Worm (Caenorhabditis elegans): ENCODE results near the gene F56D6.20.
"Not testable (repeated sequence)": the region's sequence is repeated elsewhere in the genome, so short reads cannot be mapped to it uniquely, and the experiment has no call there.

Gene F56D6.20

DNA sequence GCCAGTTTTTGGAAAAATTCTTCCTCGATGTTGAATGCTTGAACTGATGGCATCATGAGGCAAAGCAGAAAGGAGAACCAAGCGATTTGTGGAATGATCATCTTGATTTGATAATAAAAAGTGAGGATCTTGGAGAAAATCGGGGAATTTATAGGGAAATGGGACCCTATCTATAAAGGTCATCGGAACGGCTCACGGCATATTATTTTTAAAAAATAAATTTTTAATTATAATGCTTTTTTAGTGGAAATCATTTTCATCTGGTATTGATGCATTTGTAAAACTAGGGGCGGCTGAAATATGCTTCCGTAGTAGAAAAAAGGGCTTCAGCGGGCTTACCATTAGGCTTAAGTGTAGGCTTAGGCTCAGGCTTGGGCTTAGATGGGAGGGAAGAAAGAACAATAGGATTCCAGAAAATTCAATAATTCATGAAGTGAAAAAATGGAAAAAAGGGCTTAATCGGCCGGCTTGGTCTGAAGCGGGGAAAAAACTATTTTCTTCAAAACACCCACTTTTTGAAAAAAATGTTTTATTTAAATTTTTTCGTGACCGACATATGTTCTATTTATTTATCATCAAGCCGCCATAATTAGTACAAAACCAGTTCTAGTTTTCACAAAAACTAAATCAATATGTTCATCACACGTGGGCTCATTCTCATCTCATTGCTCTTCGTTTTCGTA, 5.1 kb upstream of the F56D6.20 start, which contains the start of the genes F56D6.22 and F56D6.12:
Gene F56D6.22, minus strand, starts transcription at position 101 of the 683 bp plus-strand sequence.
Gene F56D6.12, plus strand, starts transcription at position 633 of the 683 bp plus-strand sequence.
- TF ChIP-seq sox-2 (GFP tag; IDR thresholded peaks at IDR 0.05) (no peak), fax-1 (tag; optimal IDR thresholded peaks at IDR 0.05) (no peak), unc-42 (tag; optimal IDR thresholded peaks at IDR 0.05) (no peak), ceh-34 (tag; optimal IDR thresholded peaks at IDR 0.05) (no peak), eyg-1 (tag; optimal IDR thresholded peaks at IDR 0.05) (no peak), ceh-22 (tag; optimal IDR thresholded peaks at IDR 0.05) (no peak), ztf-16 (tag; optimal IDR thresholded peaks at IDR 0.05) (no peak), gmeb-2 (tag; optimal IDR thresholded peaks at IDR 0.05) (no peak), nhr-11 (tag; optimal IDR thresholded peaks at IDR 0.05) (no peak), mec-3 (tag; optimal IDR thresholded peaks at IDR 0.05; ENCODE audit: borderline replicate concordance) (no peak), elt-2 (tag; optimal IDR thresholded peaks at IDR 0.05) (no peak), npax-4 (tag; optimal IDR thresholded peaks at IDR 0.05) (no peak), elt-4 (tag; optimal IDR thresholded peaks at IDR 0.05) (no peak)

DNA sequence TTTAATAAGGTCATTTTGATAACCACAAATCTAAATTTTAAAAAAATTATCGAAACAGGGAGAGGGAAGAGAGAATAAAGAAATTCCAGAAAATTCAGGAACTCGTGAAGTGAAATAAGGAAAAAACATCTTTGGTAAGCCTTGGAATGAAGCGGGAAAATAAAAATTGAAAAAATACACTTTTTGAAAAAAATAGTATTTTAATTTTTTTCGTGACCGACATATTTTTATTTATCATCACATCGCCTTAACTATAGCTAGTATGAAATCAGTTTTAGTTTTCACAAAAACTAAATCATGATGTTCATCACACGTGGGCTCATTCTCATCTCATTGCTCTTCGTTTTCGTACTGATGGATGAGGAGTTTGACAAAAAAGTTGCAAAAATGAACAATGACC, 3.6 kb upstream of the F56D6.20 start, which contains the start of gene F56D6.13:
Gene F56D6.13, plus strand, starts transcription at position 301 of the 400 bp plus-strand sequence.
- TF ChIP-seq C08G9.2 (tag; optimal IDR thresholded peaks at IDR 0.05) (no peak), elt-2 (tag; optimal IDR thresholded peaks at IDR 0.05) (no peak), pha-4 (tag; optimal IDR thresholded peaks at IDR 0.05) (no peak), pha-2 (tag; optimal IDR thresholded peaks at IDR 0.05) (no peak), hlh-30 (tag; optimal IDR thresholded peaks at IDR 0.05; ENCODE audit: insufficient read depth) (no peak), ceh-19 (GFP tag; optimal IDR thresholded peaks at IDR 0.05) (no peak), tbx-2 (tag; optimal IDR thresholded peaks at IDR 0.05) (no peak), unc-3 (GFP tag; conservative IDR thresholded peaks at IDR 0.05) (no peak), unc-3 (tag; optimal IDR thresholded peaks at IDR 0.05) (no peak), ama-1 (optimal IDR thresholded peaks at IDR 0.05) (no peak), ceh-48 (tag; optimal IDR thresholded peaks at IDR 0.05) (no peak), madf-2 (tag; optimal IDR thresholded peaks at IDR 0.05) (no peak)

DNA sequence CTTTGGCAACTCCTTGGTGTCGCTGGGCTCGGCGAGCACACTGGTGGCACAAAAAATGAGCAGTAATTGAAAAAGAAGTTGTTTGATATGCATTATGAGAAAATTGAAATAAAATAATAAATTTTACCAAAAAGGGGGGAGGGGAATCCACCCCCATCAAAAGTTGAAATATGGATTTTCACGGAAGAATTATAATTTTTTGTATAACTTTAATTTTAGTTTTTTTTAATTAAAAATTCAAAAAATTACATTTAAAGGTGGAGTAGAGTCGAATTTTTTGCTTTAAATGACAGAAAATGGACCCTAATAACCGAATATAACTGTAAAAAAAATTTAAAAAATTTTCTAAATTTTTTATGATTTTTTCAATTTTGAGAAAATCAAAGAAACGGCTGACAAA, 850 bp upstream of the F56D6.20 start, which contains the start of gene F56D6.18:
Gene F56D6.18, minus strand, starts transcription at position 101 of the 400 bp plus-strand sequence.
- not testable (repeated sequence) for TF ChIP-seq ceh-14 (tag; optimal IDR thresholded peaks at IDR 0.05); T23F11.4 (GFP tag; optimal IDR thresholded peaks at IDR 0.05); sox-2 (GFP tag; IDR thresholded peaks at IDR 0.05)

DNA sequence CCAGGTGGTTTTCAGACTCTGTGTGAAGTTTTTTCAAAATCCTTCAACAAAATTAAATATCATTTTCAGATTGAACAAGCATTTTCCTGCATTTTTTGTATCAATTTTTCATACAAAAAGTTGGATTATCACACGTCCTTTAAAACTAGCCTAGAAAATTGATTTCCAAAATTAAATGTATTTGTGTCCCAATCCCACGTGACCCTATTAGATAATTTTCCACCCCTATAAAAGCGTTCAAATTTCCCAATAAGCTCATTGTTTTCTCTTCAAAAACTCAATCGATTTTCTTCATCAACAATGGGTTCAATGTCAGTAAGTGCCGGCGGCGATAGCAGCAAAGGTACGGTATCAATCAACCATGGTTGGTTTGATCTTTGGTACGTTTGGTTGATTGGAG, 1.8 kb downstream of the F56D6.20 start, which contains the start of gene F56D6.19:
Gene F56D6.19, plus strand, starts transcription at position 301 of the 400 bp plus-strand sequence.
- TF ChIP-seq zip-5 (tag; optimal IDR thresholded peaks at IDR 0.05) (no peak), unc-55 (GFP tag; optimal IDR thresholded peaks at IDR 0.05) (no peak), lim-6 (tag; optimal IDR thresholded peaks at IDR 0.05) (no peak), pha-2 (tag; optimal IDR thresholded peaks at IDR 0.05) (no peak), K09A11.1 (tag; optimal IDR thresholded peaks at IDR 0.05; ENCODE audit: insufficient read depth) (no peak), ref-2 (tag; optimal IDR thresholded peaks at IDR 0.05) (no peak), npax-4 (tag; optimal IDR thresholded peaks at IDR 0.05) (no peak), hlh-6 (tag; optimal IDR thresholded peaks at IDR 0.05) (no peak), ceh-2 (tag; optimal IDR thresholded peaks at IDR 0.05) (no peak), nhr-232 (tag; optimal IDR thresholded peaks at IDR 0.05) (no peak), nhr-11 (tag; optimal IDR thresholded peaks at IDR 0.05) (no peak), C38D4.7 (GFP tag; optimal IDR thresholded peaks at IDR 0.05) (no peak)

All from whole organism, late embryonic.